Worm (Caenorhabditis elegans) whole organism, L1 larva: ENCODE measurements around the gene F40F9.3.

Experiments used
- aly-2 ChIP-seq: fragments of 150-350 bp; optimal IDR thresholded peaks from 2 replicates; lab custom pipeline; 2014; ENCODE audit warnings: missing biosample characterization, missing genetic modification characterization
- fkh-10 ChIP-seq: sonication (generic microtip); optimal IDR thresholded peaks from 2 replicates; lab custom pipeline; 2017; ENCODE audit warnings: missing biosample characterization, missing genetic modification reagents, missing genetic modification characterization
- lin-35 ChIP-seq, 2 experiments: fragments of 150-350 bp; optimal IDR thresholded peaks; 2 replicates each; lab custom pipeline; 2014; ENCODE audit warnings: missing biosample characterization in 2 of 2, missing genetic modification characterization in 2 of 2, missing genetic modification reagents in 2 of 2
- lir-3 ChIP-seq: sonication (generic microtip); optimal IDR thresholded peaks from 2 replicates; lab custom pipeline; 2016; ENCODE audit warnings: mild to moderate bottlenecking, missing genetic modification characterization, moderate library complexity, missing compliant biosample characterization; ENCODE audit not compliant: poor library complexity
- nhr-84 ChIP-seq: sonication (generic microtip); optimal IDR thresholded peaks from 2 replicates; lab custom pipeline; 2017; ENCODE audit warnings: missing biosample characterization, missing genetic modification characterization
- nhr-90 ChIP-seq: sonication (generic microtip); optimal IDR thresholded peaks from 2 replicates; lab custom pipeline; 2016; ENCODE audit warnings: mild to moderate bottlenecking, missing genetic modification characterization, missing compliant biosample characterization; ENCODE audit not compliant: poor library complexity
- unc-30 ChIP-seq: sonication (generic microtip); optimal IDR thresholded peaks from 2 replicates; lab custom pipeline; 2017; ENCODE audit warnings: missing biosample characterization, missing genetic modification characterization
- zag-1 ChIP-seq: fragments of 150-350 bp; optimal IDR thresholded peaks from 2 replicates; lab custom pipeline; 2014; ENCODE audit warnings: missing biosample characterization, missing genetic modification characterization

DNA sequence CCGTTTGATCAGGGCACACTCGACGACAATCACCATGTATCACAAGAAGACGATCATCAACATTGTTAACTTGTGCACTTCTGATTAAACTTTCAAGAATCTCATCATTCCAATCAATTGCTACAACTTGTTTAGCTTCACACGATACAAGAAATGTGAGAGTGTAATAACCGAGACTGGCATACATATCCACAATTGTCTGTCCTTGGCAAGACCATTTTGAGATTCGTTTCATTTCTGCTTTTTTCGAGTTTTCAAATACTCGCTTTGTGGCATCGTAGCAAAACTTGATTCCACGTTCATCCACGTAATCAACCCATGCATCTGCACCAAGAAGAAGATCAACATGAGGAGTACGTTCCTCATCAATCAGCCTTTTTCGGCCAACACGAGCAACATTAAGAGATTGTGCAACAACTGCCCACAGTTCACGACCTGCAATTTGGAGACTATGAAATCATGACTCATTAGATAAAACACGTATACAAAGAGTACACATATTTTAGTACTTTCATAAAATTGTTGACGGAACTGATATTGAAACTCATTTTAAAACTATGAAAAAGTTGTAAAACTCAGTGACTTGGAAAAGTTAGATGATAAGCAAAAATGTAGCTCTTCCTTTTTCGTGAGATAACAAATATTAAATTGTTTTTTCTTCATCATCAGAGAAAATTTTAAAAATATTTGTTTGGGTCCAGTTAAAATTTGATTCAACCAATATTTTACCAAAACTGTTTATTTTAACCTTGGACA, 2.4 kb upstream of the F40F9.3 start:
- no peak for TF ChIP-seq nhr-90
- TF ChIP-seq lir-3 (tag; lab: Kevin White, UChicago) = no peak
- no peak for TF ChIP-seq fkh-10
- TF ChIP-seq unc-30 (tag; lab: Kevin White, UChicago) = no peak
- no peak for TF ChIP-seq nhr-84 (tag; lab: Kevin White, UChicago)
- no peak for TF ChIP-seq aly-2 (tag; lab: Kevin White, UChicago)
- no peak for TF ChIP-seq lin-35 (GFP tag; optimal IDR thresholded peaks at IDR 0.05; lab: Kevin White, UChicago)
- no peak for TF ChIP-seq zag-1
